Fruit fly (Drosophila melanogaster): ENCODE results near the gene Mcm10.
A peak's percentile ranks its signal among the peaks of the same experiment; 100 is the strongest.

Gene Mcm10

dm6 chr2L:21142972-21143385 is 36.8 kb upstream of the Mcm10 start, which contains the start of gene pths (continued):
- no peak for TF ChIP-seq CG2875 (GFP tag; optimal IDR thresholded peaks at IDR 0.05)
- no peak for TF ChIP-seq TFAM (GFP tag; optimal IDR thresholded peaks at IDR 0.05)
- peak; percentile 30 for TF ChIP-seq zfh2 (GFP tag; optimal IDR thresholded peaks at IDR 0.05)
- TF ChIP-seq CG15696 (tag; optimal IDR thresholded peaks at IDR 0.05): peak; percentile 42
- TF ChIP-seq sob (GFP tag; IDR thresholded peaks at IDR 0.05): peak; percentile 79
- TF ChIP-seq Max (GFP tag; optimal IDR thresholded peaks at IDR 0.05): peak; percentile 85
- TF ChIP-seq CG30431 (GFP tag; optimal IDR thresholded peaks at IDR 0.05): no peak
- TF ChIP-seq ttk (GFP tag; IDR thresholded peaks at IDR 0.05): no peak
- TF ChIP-seq CG5953 (GFP tag; IDR thresholded peaks at IDR 0.05): no peak
- no peak for TF ChIP-seq z (GFP tag; IDR thresholded peaks at IDR 0.05)
- TF ChIP-seq CG3847 (GFP tag; IDR thresholded peaks at IDR 0.05): peak; percentile 59; the same call in 1 of the 2 replicates
- peak; percentile 83 for TF ChIP-seq Lhr (GFP tag; optimal IDR thresholded peaks at IDR 0.05)
- no peak for TF ChIP-seq CG13296 (GFP tag; optimal IDR thresholded peaks at IDR 0.05)
- TF ChIP-seq CG30020 (tag; optimal IDR thresholded peaks at IDR 0.05): peak; percentile 98
- TF ChIP-seq CG9437 (GFP tag; optimal IDR thresholded peaks at IDR 0.05): no peak
- peak; percentile 38 for TF ChIP-seq CG13424 (tag; optimal IDR thresholded peaks at IDR 0.05)
- peak; percentile 15 for TF ChIP-seq CG8924 (tag; optimal IDR thresholded peaks at IDR 0.05)
- no peak for TF ChIP-seq Poxn (GFP tag; IDR thresholded peaks at IDR 0.05)
- no peak for TF ChIP-seq CG18619 (GFP tag; optimal IDR thresholded peaks at IDR 0.05)
- TF ChIP-seq CG14014 (GFP tag; IDR thresholded peaks at IDR 0.05): peak; percentile 37; the same call in 1 of the 2 replicates
- no peak for TF ChIP-seq Drgx (GFP tag; IDR thresholded peaks at IDR 0.05)
- peak; percentile 61 for TF ChIP-seq ind (GFP tag; optimal IDR thresholded peaks at IDR 0.05)
- no peak for TF ChIP-seq crp (GFP tag; optimal IDR thresholded peaks at IDR 0.05)
- no peak for TF ChIP-seq CG3065 (GFP tag; optimal IDR thresholded peaks at IDR 0.05)
- no peak for TF ChIP-seq CG16863 (GFP tag; optimal IDR thresholded peaks at IDR 0.05)
- TF ChIP-seq Lpt (GFP tag; optimal IDR thresholded peaks at IDR 0.05): no peak
- TF ChIP-seq oc (tag; optimal IDR thresholded peaks at IDR 0.05): no peak
- TF ChIP-seq zen (tag; optimal IDR thresholded peaks at IDR 0.05): peak; percentile 72
- TF ChIP-seq CG1603 (tag; optimal IDR thresholded peaks at IDR 0.05): peak; percentile 95
- peak; percentile 47 for TF ChIP-seq gfzf (GFP tag; optimal IDR thresholded peaks at IDR 0.05)
- no peak for TF ChIP-seq nom (GFP tag; optimal IDR thresholded peaks at IDR 0.05)
- TF ChIP-seq CG6175 (GFP tag; IDR thresholded peaks at IDR 0.05): no peak
- no peak for TF ChIP-seq da (GFP tag; optimal IDR thresholded peaks at IDR 0.05)
- TF ChIP-seq CG7556 (GFP tag; optimal IDR thresholded peaks at IDR 0.05): no peak
- TF ChIP-seq CoRest (tag; optimal IDR thresholded peaks at IDR 0.05): peak; percentile 66
- TF ChIP-seq CG14050 (GFP tag; IDR thresholded peaks at IDR 0.05): no peak
- TF ChIP-seq prd (optimal IDR thresholded peaks at IDR 0.05): no peak
- peak; percentile 75 for TF ChIP-seq prd (GFP tag; IDR thresholded peaks at IDR 0.05)
- no peak for TF ChIP-seq CG3838 (GFP tag; optimal IDR thresholded peaks at IDR 0.05)
- TF ChIP-seq HmgZ (tag; optimal IDR thresholded peaks at IDR 0.05): peak; percentile 3
- peak; percentile 77 for TF ChIP-seq Scr (GFP tag; IDR thresholded peaks at IDR 0.05; ENCODE audit: partially characterized antibody)
- peak; percentile 47 for TF ChIP-seq pfk (GFP tag; optimal IDR thresholded peaks at IDR 0.05)
- TF ChIP-seq CG9727 (GFP tag; optimal IDR thresholded peaks at IDR 0.05): no peak
- no peak for TF ChIP-seq D19A (tag; optimal IDR thresholded peaks at IDR 0.05)
- TF ChIP-seq slp2 (GFP tag; optimal IDR thresholded peaks at IDR 0.05): peak; percentile 11
- TF ChIP-seq esg (GFP tag; conservative IDR thresholded peaks at IDR 0.05): peak; percentile 14; the same call in 1 of the 2 replicates
- TF ChIP-seq C15 (GFP tag; IDR thresholded peaks at IDR 0.05): no peak
- peak; percentile 37; the same call in 1 of the 2 replicates for TF ChIP-seq Nf-YA (GFP tag; IDR thresholded peaks at IDR 0.05)
- peak; percentile 61 for TF ChIP-seq tna (GFP tag; IDR thresholded peaks at IDR 0.05; ENCODE audit: partially characterized antibody)
- TF ChIP-seq CG17912 (GFP tag; optimal IDR thresholded peaks at IDR 0.05): no peak
- TF ChIP-seq CG33213 (GFP tag; optimal IDR thresholded peaks at IDR 0.05): peak; percentile 36
